Fruit fly (Drosophila melanogaster) S2 (cell line): ENCODE results near the gene Shawl.

ENCODE experiments used
- CG8478 ChIP-seq: fragments of >200 bp; optimal IDR thresholded peaks from 2 replicates; lab custom pipeline; 2018
- CTCF ChIP-seq, 2 experiments: fragments of >200 bp; optimal IDR thresholded peaks; 2 replicates each; lab custom pipeline; 2018

- no peak for TF ChIP-seq CG8478
- no peak for TF ChIP-seq CTCF (optimal IDR thresholded peaks at IDR 0.05; lab: Kevin White, UChicago)
Observed at dm6 chr2L:9457456-9457855, 42.5 kb upstream of the Shawl start.
